Fruit fly (Drosophila melanogaster) whole organism, embryonic: ENCODE measurements around the gene NANS.
A peak's percentile ranks its signal among the peaks of the same experiment; 100 is the strongest.

Source experiments
- Atf6 ChIP-seq: fragments of 200-800 bp; sonication (Bioruptor generic); IDR thresholded peaks from 2 replicates; pipeline ENCODE4 v1.3.6; 2022; ENCODE audit warnings: missing biosample characterization, missing genetic modification characterization
- C15 ChIP-seq: fragments of 200-800 bp; sonication (Bioruptor generic); IDR thresholded peaks from 3 replicates; pipeline ENCODE4 v1.3.6; 2022; ENCODE audit warnings: missing biosample characterization, missing genetic modification characterization
- CG10462 ChIP-seq: fragments of 200-800 bp; sonication (Bioruptor generic); optimal IDR thresholded peaks from 2 replicates; lab custom pipeline; 2016; ENCODE audit warnings: missing biosample characterization, missing genetic modification characterization
- CG11560 ChIP-seq: fragments of 200-800 bp; sonication (Bioruptor generic); IDR thresholded peaks from 3 replicates; pipeline ENCODE4 v1.3.6; 2022; ENCODE audit warnings: missing biosample characterization, missing genetic modification characterization
- CG12104 ChIP-seq: fragments of 200-800 bp; sonication (Bioruptor generic); optimal IDR thresholded peaks from 3 replicates; lab custom pipeline; 2016; ENCODE audit warnings: missing biosample characterization, missing genetic modification characterization
- CG13775 ChIP-seq: fragments of 200-800 bp; sonication (Bioruptor generic); optimal IDR thresholded peaks from 3 replicates; lab custom pipeline; 2017; ENCODE audit warnings: missing biosample characterization, mild to moderate bottlenecking, missing genetic modification characterization
- CG13894 ChIP-seq: fragments of 200-800 bp; sonication (Bioruptor generic); optimal IDR thresholded peaks from 3 replicates; lab custom pipeline; 2018; ENCODE audit warnings: missing biosample characterization, mild to moderate bottlenecking, missing genetic modification characterization, moderate library complexity
- CG14050 ChIP-seq: fragments of 200-800 bp; sonication (Bioruptor generic); IDR thresholded peaks from 3 replicates; pipeline ENCODE4 v1.3.6; 2022; ENCODE audit warnings: missing biosample characterization, missing genetic modification characterization
- CG15514 ChIP-seq: fragments of 200-800 bp; sonication (Bioruptor generic); optimal IDR thresholded peaks from 3 replicates; lab custom pipeline; 2017; ENCODE audit warnings: missing biosample characterization, missing genetic modification characterization, mild to moderate bottlenecking, moderate library complexity, missing genetic modification reagents
- CG15696 ChIP-seq: fragments of 200-800 bp; sonication (Bioruptor generic); optimal IDR thresholded peaks from 2 replicates; lab custom pipeline; 2019; ENCODE audit warnings: missing biosample characterization, mild to moderate bottlenecking, missing genetic modification characterization, moderate library complexity
- CG31388 ChIP-seq: fragments of 200-800 bp; sonication (Bioruptor generic); optimal IDR thresholded peaks from 2 replicates; lab custom pipeline; 2016; ENCODE audit warnings: missing biosample characterization, missing genetic modification characterization
- CG32772 ChIP-seq: fragments of 200-800 bp; sonication (Bioruptor generic); IDR thresholded peaks from 2 replicates; pipeline ENCODE4 v1.3.6; 2022; ENCODE audit warnings: missing biosample characterization, missing genetic modification characterization
- CG3726 ChIP-seq: fragments of 200-800 bp; sonication (Bioruptor generic); IDR thresholded peaks from 3 replicates; pipeline ENCODE4, ENCODE4 v1.3.6; 2022; ENCODE audit warnings: missing biosample characterization, missing genetic modification characterization
- CG3847 ChIP-seq: fragments of 200-800 bp; sonication (Bioruptor generic); IDR thresholded peaks from 2 replicates; pipeline ENCODE4 v1.3.6; 2022; ENCODE audit warnings: missing biosample characterization, missing genetic modification characterization
- CG4282 ChIP-seq: fragments of 200-800 bp; sonication (Bioruptor generic); optimal IDR thresholded peaks from 2 replicates; lab custom pipeline; 2016; ENCODE audit warnings: missing biosample characterization, missing genetic modification characterization
- CG4820 ChIP-seq: fragments of 200-800 bp; sonication (Bioruptor generic); optimal IDR thresholded peaks from 3 replicates; lab custom pipeline; 2016; ENCODE audit warnings: missing biosample characterization, missing genetic modification characterization
- CG6175 ChIP-seq: fragments of 200-800 bp; sonication (Bioruptor generic); IDR thresholded peaks from 3 replicates; pipeline ENCODE4 v1.3.6; 2022; ENCODE audit warnings: missing biosample characterization, missing genetic modification characterization
- CG6254 ChIP-seq: fragments of 200-800 bp; sonication (Bioruptor generic); optimal IDR thresholded peaks from 3 replicates; lab custom pipeline; 2017; ENCODE audit warnings: mild to moderate bottlenecking, missing biosample characterization, missing genetic modification reagents, missing genetic modification characterization
- CG6654 ChIP-seq: fragments of 200-800 bp; sonication (Bioruptor generic); optimal IDR thresholded peaks from 2 replicates; lab custom pipeline; 2017; ENCODE audit warnings: missing biosample characterization, mild to moderate bottlenecking, missing genetic modification characterization
- CG7786 ChIP-seq: fragments of 200-800 bp; sonication (Bioruptor generic); optimal IDR thresholded peaks from 2 replicates; lab custom pipeline; 2016; ENCODE audit warnings: missing biosample characterization, missing genetic modification characterization
- CG7928 ChIP-seq: fragments of 200-800 bp; sonication (Bioruptor generic); optimal IDR thresholded peaks from 2 replicates; lab custom pipeline; 2017; ENCODE audit warnings: missing biosample characterization, mild to moderate bottlenecking, missing genetic modification characterization
- CG7963 ChIP-seq: fragments of 200-800 bp; sonication (Bioruptor generic); IDR thresholded peaks from 3 replicates; pipeline ENCODE4 v1.3.6; 2022; ENCODE audit warnings: missing biosample characterization, missing genetic modification characterization; ENCODE audit not compliant: partially characterized antibody
- CG8089 ChIP-seq: fragments of 200-800 bp; sonication (Bioruptor generic); optimal IDR thresholded peaks from 3 replicates; lab custom pipeline; 2016; ENCODE audit warnings: missing biosample characterization, missing genetic modification characterization
- CG8290 ChIP-seq, 3 experiments: fragments of 200-800 bp; sonication (Bioruptor generic); optimal IDR thresholded peaks; 2 replicates each; lab custom pipeline; 2016 to 2019; ENCODE audit warnings: missing biosample characterization in 3 of 3, missing genetic modification characterization in 3 of 3, mild to moderate bottlenecking in 2 of 3, moderate library complexity in 1 of 3
- CG9727 ChIP-seq: fragments of 200-800 bp; sonication (Bioruptor generic); optimal IDR thresholded peaks from 3 replicates; lab custom pipeline; 2017; ENCODE audit warnings: missing biosample characterization, mild to moderate bottlenecking, missing genetic modification characterization
- CTCF ChIP-seq: fragments of 200-800 bp; sonication (Bioruptor generic); optimal IDR thresholded peaks from 2 replicates; lab custom pipeline; 2017; ENCODE audit warnings: missing biosample characterization, mild to moderate bottlenecking, missing genetic modification characterization, moderate library complexity
- Doc2 ChIP-seq: fragments of 200-800 bp; sonication (Bioruptor generic); IDR thresholded peaks from 2 replicates; pipeline ENCODE4 v1.3.6; 2022; ENCODE audit warnings: missing biosample characterization, missing genetic modification characterization
- Dref ChIP-seq: fragments of 200-800 bp; sonication (Bioruptor generic); IDR thresholded peaks from 2 replicates; pipeline ENCODE4 v1.3.6; 2022; ENCODE audit warnings: missing biosample characterization, missing genetic modification characterization
- Fer2 ChIP-seq: fragments of 200-800 bp; sonication (Bioruptor generic); optimal IDR thresholded peaks from 2 replicates; lab custom pipeline; 2018; ENCODE audit warnings: missing biosample characterization, mild to moderate bottlenecking, missing genetic modification characterization, moderate library complexity
- HLH4C ChIP-seq: fragments of 200-800 bp; sonication (Bioruptor generic); IDR thresholded peaks from 3 replicates; pipeline ENCODE4 v1.3.6; 2022; ENCODE audit warnings: missing biosample characterization, missing genetic modification characterization; ENCODE audit not compliant: partially characterized antibody
- HLHmδ ChIP-seq: fragments of 200-800 bp; sonication (Bioruptor generic); optimal IDR thresholded peaks from 2 replicates; lab custom pipeline; 2018; ENCODE audit warnings: missing biosample characterization, mild to moderate bottlenecking, missing genetic modification characterization, moderate library complexity
- Hsf ChIP-seq: fragments of 200-800 bp; sonication (Bioruptor generic); optimal IDR thresholded peaks from 3 replicates; lab custom pipeline; 2016; ENCODE audit warnings: missing biosample characterization, missing genetic modification characterization
- Kr ChIP-seq: fragments of 200-800 bp; sonication (Bioruptor generic); optimal IDR thresholded peaks from 2 replicates; lab custom pipeline; 2017; ENCODE audit warnings: missing biosample characterization, mild to moderate bottlenecking, missing genetic modification characterization
- Lhr ChIP-seq: fragments of 200-800 bp; sonication (Bioruptor generic); optimal IDR thresholded peaks from 3 replicates; lab custom pipeline; 2017; ENCODE audit warnings: mild to moderate bottlenecking, missing biosample characterization, missing genetic modification reagents, missing genetic modification characterization
- Meics ChIP-seq: fragments of 200-800 bp; sonication (Bioruptor generic); optimal IDR thresholded peaks from 2 replicates; lab custom pipeline; 2017; ENCODE audit warnings: missing biosample characterization, mild to moderate bottlenecking, missing genetic modification characterization
- Myb ChIP-seq: fragments of 200-800 bp; sonication (Bioruptor generic); optimal IDR thresholded peaks from 2 replicates; lab custom pipeline; 2016; ENCODE audit warnings: missing biosample characterization, missing genetic modification characterization
- Sin3A ChIP-seq: fragments of >200 bp; optimal IDR thresholded peaks from 2 replicates; lab custom pipeline; 2018
- Taf1 ChIP-seq: fragments of 200-800 bp; sonication (Bioruptor generic); IDR thresholded peaks from 2 replicates; pipeline ENCODE4 v1.3.6; 2022; ENCODE audit warnings: missing biosample characterization, missing genetic modification characterization
- btn ChIP-seq: fragments of 200-800 bp; sonication (Bioruptor generic); optimal IDR thresholded peaks from 2 replicates; lab custom pipeline; 2016; ENCODE audit warnings: missing biosample characterization, missing genetic modification characterization
- chn ChIP-seq: fragments of 200-800 bp; sonication (Bioruptor generic); optimal IDR thresholded peaks from 2 replicates; lab custom pipeline; 2016; ENCODE audit warnings: missing biosample characterization, missing genetic modification characterization
- hkb ChIP-seq, 2 experiments: fragments of 200-800 bp in 1 of 2; fragments of >200 bp in 1 of 2; sonication (Bioruptor generic) in 1 of 2; IDR thresholded peaks in 1 of 2; optimal IDR thresholded peaks in 1 of 2; 2 replicates each; pipeline versions ENCODE4 v1.3.6 to Lab custom; 2017 to 2022; ENCODE audit warnings: missing biosample characterization in 1 of 2, missing genetic modification characterization in 1 of 2
- lov ChIP-seq, 2 experiments: fragments of 200-800 bp in 1 of 2; fragments of >200 bp in 1 of 2; sonication (Bioruptor generic) in 1 of 2; IDR thresholded peaks in 1 of 2; optimal IDR thresholded peaks in 1 of 2; 2 replicates in 1 of 2; 3 replicates in 1 of 2; pipeline versions ENCODE4 v1.3.6 to Lab custom; 2017 to 2022; ENCODE audit warnings: missing biosample characterization in 1 of 2, missing genetic modification characterization in 1 of 2
- nau ChIP-seq: fragments of 200-800 bp; sonication (Bioruptor generic); optimal IDR thresholded peaks from 3 replicates; lab custom pipeline; 2017; ENCODE audit warnings: missing biosample characterization, mild to moderate bottlenecking, missing genetic modification characterization, missing genetic modification reagents
- pan ChIP-seq, 4 experiments: fragments of >200 bp in 3 of 4; fragments of 200-800 bp in 1 of 4; sonication (Bioruptor generic) in 1 of 4; optimal IDR thresholded peaks in 3 of 4; IDR thresholded peaks in 1 of 4; 2 replicates each; pipeline versions ENCODE4 v1.3.6 to Lab custom; 2017 to 2022; ENCODE audit warnings: missing biosample characterization in 2 of 4, missing genetic modification characterization in 2 of 4, mixed read lengths in 1 of 4
- pita ChIP-seq: fragments of 200-800 bp; sonication (Bioruptor generic); optimal IDR thresholded peaks from 2 replicates; lab custom pipeline; 2017; ENCODE audit warnings: missing biosample characterization, mild to moderate bottlenecking, missing genetic modification characterization
- sim ChIP-seq: fragments of 200-800 bp; sonication (Bioruptor generic); IDR thresholded peaks from 2 replicates; pipeline ENCODE4 v1.3.6; 2022; ENCODE audit warnings: missing biosample characterization, missing genetic modification characterization
- stwl ChIP-seq: fragments of 200-800 bp; sonication (Bioruptor generic); optimal IDR thresholded peaks from 3 replicates; lab custom pipeline; 2018; ENCODE audit warnings: missing biosample characterization, mild to moderate bottlenecking, missing genetic modification characterization, moderate library complexity
- unpg ChIP-seq: fragments of 200-800 bp; sonication (Bioruptor generic); optimal IDR thresholded peaks from 3 replicates; lab custom pipeline; 2018; ENCODE audit warnings: missing biosample characterization, mild to moderate bottlenecking, missing genetic modification characterization, moderate library complexity
- zen2 ChIP-seq: fragments of 200-800 bp; sonication (Bioruptor generic); IDR thresholded peaks from 3 replicates; pipeline ENCODE4 v1.3.6; 2022; ENCODE audit warnings: missing biosample characterization, missing genetic modification characterization; ENCODE audit not compliant: partially characterized antibody

Gene NANS

dm6 chr3R:12439401-12440143, 13.2 kb downstream of the NANS start, which contains the start of gene Desat1 (continued):
- TF ChIP-seq CG4282 (GFP tag; lab: Kevin White, UChicago) = no peak
- no peak for TF ChIP-seq unpg (GFP tag; lab: Kevin White, UChicago)
- TF ChIP-seq lov (optimal IDR thresholded peaks at IDR 0.05; lab: Kevin White, UChicago) = no peak
- no peak for TF ChIP-seq lov (GFP tag; IDR thresholded peaks at IDR 0.05; lab: Robert Waterston, UW)
- TF ChIP-seq CG13775 (GFP tag; lab: Kevin White, UChicago) = no peak
- no peak for TF ChIP-seq CG6654 (GFP tag; lab: Kevin White, UChicago)
- TF ChIP-seq CG3726 (GFP tag; lab: Robert Waterston, UW) = no peak
- TF ChIP-seq Atf6 (GFP tag; lab: Robert Waterston, UW) = no peak
- TF ChIP-seq HLHmδ = no peak
- TF ChIP-seq nau (GFP tag; lab: Kevin White, UChicago) = no peak
- TF ChIP-seq Kr = peak; percentile 98
- TF ChIP-seq Hsf (GFP tag; lab: Kevin White, UChicago) = no peak
- no peak for TF ChIP-seq hkb (optimal IDR thresholded peaks at IDR 0.05; lab: Kevin White, UChicago)
- TF ChIP-seq hkb (GFP tag; IDR thresholded peaks at IDR 0.05; lab: Robert Waterston, UW) = no peak
- TF ChIP-seq CG3847 = no peak
- TF ChIP-seq CG13894 = no peak
- TF ChIP-seq Lhr (GFP tag; lab: Kevin White, UChicago) = no peak
- TF ChIP-seq stwl (tag; lab: Kevin White, UChicago) = peak; percentile 86
- no peak for TF ChIP-seq CG6254 (GFP tag; lab: Kevin White, UChicago)
- no peak for TF ChIP-seq CG8089 (GFP tag; lab: Kevin White, UChicago)
- TF ChIP-seq CG7786 (GFP tag; lab: Kevin White, UChicago) = no peak
- TF ChIP-seq Meics (GFP tag; lab: Kevin White, UChicago) = no peak
- peak; percentile 88 for TF ChIP-seq zen2 (GFP tag; lab: Robert Waterston, UW)
- no peak for TF ChIP-seq CG7928 (GFP tag; lab: Kevin White, UChicago)
- TF ChIP-seq pita = no peak
- TF ChIP-seq Fer2 (tag; lab: Kevin White, UChicago) = no peak
- peak; percentile 41 for TF ChIP-seq CG15514 (GFP tag; lab: Kevin White, UChicago)
- TF ChIP-seq CG31388 (GFP tag; lab: Kevin White, UChicago) = no peak
- peak; percentile 88 for TF ChIP-seq CG7963
- TF ChIP-seq HLH4C = peak; percentile 89
- no peak for TF ChIP-seq CG15696 (tag; lab: Kevin White, UChicago)
- TF ChIP-seq CG4820 (GFP tag; lab: Kevin White, UChicago) = no peak
- TF ChIP-seq Doc2 (GFP tag; lab: Robert Waterston, UW) = no peak
- TF ChIP-seq CTCF = peak; percentile 14
- no peak for TF ChIP-seq sim
- TF ChIP-seq chn = no peak
- peak; percentile 84 for TF ChIP-seq Dref
- TF ChIP-seq Myb = peak; percentile 85
- TF ChIP-seq CG12104 (GFP tag; lab: Kevin White, UChicago) = no peak
- no peak for TF ChIP-seq pan (optimal IDR thresholded peaks at IDR 0.05; lab: Kevin White, UChicago)
- no peak for TF ChIP-seq pan (GFP tag; optimal IDR thresholded peaks at IDR 0.05 in 1 of 2, IDR thresholded peaks at IDR 0.05 in 1 of 2)
- no peak for TF ChIP-seq CG14050 (GFP tag; lab: Robert Waterston, UW)
- no peak for TF ChIP-seq CG32772 (GFP tag; lab: Robert Waterston, UW)
- no peak for TF ChIP-seq C15 (GFP tag; lab: Robert Waterston, UW)
- no peak for TF ChIP-seq btn (GFP tag; lab: Kevin White, UChicago)
- no peak for TF ChIP-seq CG6175 (GFP tag; lab: Robert Waterston, UW)
- peak; percentile 26 for TF ChIP-seq CG8290 (GFP tag; optimal IDR thresholded peaks at IDR 0.05; lab: Kevin White, UChicago)
- TF ChIP-seq CG8290 (tag; optimal IDR thresholded peaks at IDR 0.05; lab: Kevin White, UChicago) = peak in 1 of 2 experiments; percentile 18
- TF ChIP-seq CG11560 (tag; lab: Robert Waterston, UW) = no peak
- TF ChIP-seq CG10462 (GFP tag; lab: Kevin White, UChicago) = no peak
- no peak for TF ChIP-seq CG9727 (GFP tag; lab: Kevin White, UChicago)
- TF ChIP-seq Taf1 (GFP tag; lab: Robert Waterston, UW) = no peak
- TF ChIP-seq Sin3A (lab: Kevin White, UChicago) = no peak
